Fruit fly (Drosophila melanogaster) whole organism, adult: ENCODE measurements around the gene RasGAP1.
A peak's percentile ranks its signal among the peaks of the same experiment; 100 is the strongest.

Source experiments
- CG11617 ChIP-seq: fragments of 200-800 bp; sonication (Bioruptor generic); optimal IDR thresholded peaks from 2 replicates; lab custom pipeline; 2017; ENCODE audit warnings: mild to moderate bottlenecking, missing biosample characterization, missing genetic modification reagents, missing genetic modification characterization
- CG12768 ChIP-seq: fragments of 200-800 bp; sonication (Bioruptor generic); optimal IDR thresholded peaks from 2 replicates; lab custom pipeline; 2017; ENCODE audit warnings: missing biosample characterization, missing genetic modification characterization, mild to moderate bottlenecking, moderate library complexity, missing genetic modification reagents
- CG14711 ChIP-seq: fragments of 200-800 bp; sonication (Bioruptor generic); optimal IDR thresholded peaks from 2 replicates; lab custom pipeline; 2018; ENCODE audit warnings: missing biosample characterization, mild to moderate bottlenecking, missing genetic modification characterization, moderate library complexity
- CG1620 ChIP-seq: fragments of 200-800 bp; sonication (Bioruptor generic); optimal IDR thresholded peaks from 2 replicates; lab custom pipeline; 2016; ENCODE audit warnings: missing biosample characterization, missing genetic modification characterization
- CG33017 ChIP-seq: fragments of 200-800 bp; sonication (Bioruptor generic); optimal IDR thresholded peaks from 2 replicates; lab custom pipeline; 2018; ENCODE audit warnings: missing biosample characterization, mild to moderate bottlenecking, missing genetic modification characterization, moderate library complexity
- CG5204 ChIP-seq: fragments of 200-800 bp; sonication (Bioruptor generic); optimal IDR thresholded peaks from 2 replicates; lab custom pipeline; 2016; ENCODE audit warnings: missing biosample characterization, missing genetic modification characterization
- CG7045 ChIP-seq: fragments of 200-800 bp; sonication (Bioruptor generic); optimal IDR thresholded peaks from 2 replicates; lab custom pipeline; 2017; ENCODE audit warnings: missing biosample characterization, mild to moderate bottlenecking, missing genetic modification characterization
- CG7101 ChIP-seq: fragments of 200-800 bp; sonication (Bioruptor generic); optimal IDR thresholded peaks from 2 replicates; lab custom pipeline; 2018; ENCODE audit warnings: missing biosample characterization, mild to moderate bottlenecking, missing genetic modification characterization, moderate library complexity
- Clk ChIP-seq: fragments of 200-800 bp; sonication (Bioruptor generic); optimal IDR thresholded peaks from 2 replicates; lab custom pipeline; 2017; ENCODE audit warnings: missing biosample characterization, missing genetic modification characterization
- Crg-1 ChIP-seq: fragments of 200-800 bp; sonication (Bioruptor generic); optimal IDR thresholded peaks from 2 replicates; lab custom pipeline; 2016; ENCODE audit warnings: missing biosample characterization, missing genetic modification characterization
- Hr96 ChIP-seq: fragments of 200-800 bp; sonication (Bioruptor generic); optimal IDR thresholded peaks from 2 replicates; lab custom pipeline; 2016; ENCODE audit warnings: missing biosample characterization, missing genetic modification characterization
- Mnt ChIP-seq: fragments of 200-800 bp; sonication (Bioruptor generic); optimal IDR thresholded peaks from 2 replicates; lab custom pipeline; 2016; ENCODE audit warnings: missing biosample characterization, mild to moderate bottlenecking, missing genetic modification characterization
- bab1 ChIP-seq: fragments of 200-800 bp; sonication (Bioruptor generic); optimal IDR thresholded peaks from 3 replicates; lab custom pipeline; 2019; ENCODE audit warnings: missing biosample characterization, mild to moderate bottlenecking, missing genetic modification characterization, moderate library complexity
- cic ChIP-seq: fragments of 200-800 bp; sonication (Bioruptor generic); optimal IDR thresholded peaks from 2 replicates; lab custom pipeline; 2017; ENCODE audit warnings: missing biosample characterization, mild to moderate bottlenecking, missing genetic modification characterization, moderate library complexity
- cnc ChIP-seq, 2 experiments: fragments of >200 bp; optimal IDR thresholded peaks; 2 replicates each; lab custom pipeline; 2017
- kay ChIP-seq: fragments of 200-800 bp; sonication (Bioruptor generic); peaks from one replicate; lab custom pipeline; 2016; ENCODE audit warnings: missing biosample characterization, missing genetic modification characterization, borderline replicate concordance
- ovo ChIP-seq: fragments of 200-800 bp; sonication (Bioruptor generic); optimal IDR thresholded peaks from 2 replicates; lab custom pipeline; 2016; ENCODE audit warnings: missing biosample characterization, missing genetic modification characterization
- pad ChIP-seq: fragments of 200-800 bp; sonication (Bioruptor generic); optimal IDR thresholded peaks from 3 replicates; lab custom pipeline; 2017; ENCODE audit warnings: missing biosample characterization, missing genetic modification characterization, mild to moderate bottlenecking, moderate library complexity, missing genetic modification reagents
- tj ChIP-seq: fragments of 200-800 bp; sonication (Bioruptor generic); optimal IDR thresholded peaks from 3 replicates; lab custom pipeline; 2017; ENCODE audit warnings: missing biosample characterization, mild to moderate bottlenecking, missing genetic modification characterization, moderate library complexity
- toe ChIP-seq: fragments of 200-800 bp; sonication (Bioruptor generic); optimal IDR thresholded peaks from 2 replicates; lab custom pipeline; 2016; ENCODE audit warnings: missing biosample characterization, missing genetic modification characterization

Gene RasGAP1

DNA sequence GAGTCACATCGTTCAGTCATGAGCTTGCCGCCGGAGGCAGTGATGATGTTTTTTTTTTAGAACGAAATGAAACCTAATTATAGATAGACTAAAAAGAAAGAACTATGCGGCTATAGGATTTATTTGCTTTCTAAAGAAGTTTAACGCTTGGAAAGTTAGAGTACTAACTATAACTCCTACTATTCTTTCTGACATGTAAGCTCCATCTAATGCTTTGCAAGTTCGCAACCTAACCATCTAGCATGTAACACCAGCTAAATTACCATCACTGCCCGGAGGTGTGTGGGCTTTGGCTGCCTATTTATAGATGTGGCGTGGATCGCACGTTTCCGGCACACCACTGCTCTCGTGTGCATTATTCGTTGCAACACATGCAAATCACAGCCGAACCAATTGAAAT, 13.0 kb downstream of the RasGAP1 start:
- TF ChIP-seq CG12768 (GFP tag; lab: Kevin White, UChicago): no peak
- no peak for TF ChIP-seq cic (GFP tag; lab: Kevin White, UChicago)
- TF ChIP-seq cnc (optimal IDR thresholded peaks at IDR 0.05; lab: Kevin White, UChicago): no peak
- TF ChIP-seq CG14711 (tag; lab: Kevin White, UChicago): no peak

DNA sequence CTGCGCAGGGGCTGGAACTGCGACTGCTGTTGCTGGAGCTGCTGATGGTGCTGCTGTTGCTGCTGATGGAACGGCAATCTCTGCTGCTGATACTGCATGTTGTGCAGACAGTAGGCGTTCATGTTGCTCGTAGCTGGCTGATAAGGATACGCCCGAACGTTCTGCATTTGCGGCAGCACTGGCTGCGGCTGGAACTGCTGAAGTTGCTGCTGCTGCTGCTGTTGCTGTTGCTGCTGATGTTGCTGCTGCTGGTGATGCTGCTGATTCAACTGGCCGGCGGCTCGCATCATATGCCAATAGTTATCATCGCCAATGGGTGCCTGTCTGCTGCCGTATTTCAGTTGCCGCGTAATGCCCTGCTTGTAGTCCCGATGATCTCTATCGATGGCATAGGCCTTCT, 14.4 kb downstream of the RasGAP1 start:
- TF ChIP-seq CG1620 (GFP tag; lab: Kevin White, UChicago): no peak
- no peak for TF ChIP-seq kay (GFP tag; lab: Kevin White, UChicago)
- TF ChIP-seq cnc (optimal IDR thresholded peaks at IDR 0.05; lab: Kevin White, UChicago): no peak

DNA sequence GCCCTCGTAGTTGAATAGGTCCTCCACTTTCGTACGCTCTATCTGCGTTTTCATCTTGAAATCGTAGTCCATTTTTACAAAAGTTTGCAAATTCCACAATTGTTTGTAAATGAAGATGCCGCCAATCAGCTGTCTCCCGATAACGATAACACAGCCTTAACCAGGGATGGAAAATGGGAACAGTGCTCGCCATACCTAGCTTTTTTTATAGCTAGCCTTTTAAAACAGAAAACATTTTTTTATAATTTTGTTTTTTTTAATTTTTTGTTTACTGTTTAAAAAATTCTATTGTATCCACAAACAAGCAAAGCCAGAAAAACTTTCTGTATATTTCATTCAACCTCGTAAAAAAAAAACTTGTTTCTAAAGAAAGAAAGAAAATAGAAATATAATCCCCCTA, 16.6 kb downstream of the RasGAP1 start, which contains the start of gene Cdk8:
Gene Cdk8, minus strand, starts transcription at position 137 of the 400 bp plus-strand sequence.
- TF ChIP-seq CG14711 (tag; lab: Kevin White, UChicago) (peak; percentile 42), CG11617 (no peak), CG5204 (GFP tag; lab: Kevin White, UChicago) (no peak), Mnt (GFP tag; lab: Kevin White, UChicago) (peak; percentile 8), CG7101 (peak; percentile 0), bab1 (peak; percentile 24), CG33017 (tag; lab: Kevin White, UChicago) (peak; percentile 5), kay (GFP tag; lab: Kevin White, UChicago) (peak; percentile 7)

DNA sequence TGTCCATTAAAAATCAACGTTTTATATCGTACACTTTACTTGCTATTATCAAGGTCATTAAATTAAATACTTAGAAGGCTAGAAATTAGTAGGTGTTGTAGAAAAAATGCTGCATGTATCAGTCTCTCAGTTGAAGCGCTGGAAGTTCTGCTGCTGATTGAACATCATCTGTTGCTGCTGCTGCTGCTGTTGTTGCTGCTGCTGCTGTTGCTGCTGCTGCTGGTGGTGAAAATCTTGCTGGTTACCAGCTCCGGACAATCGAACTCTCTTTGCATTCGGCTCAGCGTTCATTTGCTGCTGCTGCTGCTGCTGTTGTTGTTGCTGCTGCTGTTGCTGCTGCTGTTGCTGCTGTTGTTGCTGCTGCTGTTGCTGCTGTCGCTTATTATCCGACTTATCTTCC, 18.0 kb downstream of the RasGAP1 start:
- no peak for TF ChIP-seq Crg-1
- TF ChIP-seq CG33017 (tag; lab: Kevin White, UChicago): no peak
- no peak for TF ChIP-seq CG7045
- no peak for TF ChIP-seq Clk
- no peak for TF ChIP-seq cic (GFP tag; lab: Kevin White, UChicago)
- TF ChIP-seq tj: no peak

DNA sequence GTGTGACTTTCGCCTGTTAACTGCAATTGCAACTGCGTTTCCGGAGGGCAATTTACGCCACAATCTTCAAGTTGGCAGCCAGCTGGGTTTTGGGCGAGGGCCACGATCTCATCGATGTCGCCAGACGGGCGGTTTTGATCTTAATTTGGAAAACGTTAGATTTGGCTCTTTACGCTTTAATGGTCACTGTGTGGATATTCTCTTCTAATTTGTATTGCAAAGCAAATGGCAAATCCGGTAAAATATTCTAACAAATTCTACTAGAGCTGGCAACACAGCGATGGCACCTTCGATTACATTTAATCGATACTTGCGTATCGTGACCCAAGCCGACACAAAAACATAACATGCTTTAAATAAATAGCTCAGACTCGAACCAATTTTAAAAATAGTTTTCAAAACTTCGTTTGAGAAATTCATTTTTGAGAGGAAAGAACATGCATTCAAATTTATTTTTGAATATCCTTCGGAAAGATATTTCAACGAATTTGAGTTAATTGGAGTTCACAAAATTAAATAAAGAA, 18.5 kb downstream of the RasGAP1 start, which contains the start of gene I-2:
Gene I-2, minus strand, starts transcription at position 282 of the 524 bp plus-strand sequence.
- peak; percentile 36 for TF ChIP-seq CG11617
- no peak for TF ChIP-seq kay (GFP tag; lab: Kevin White, UChicago)
- no peak for TF ChIP-seq CG1620 (GFP tag; lab: Kevin White, UChicago)
- TF ChIP-seq CG7101: no peak
- TF ChIP-seq CG5204 (GFP tag; lab: Kevin White, UChicago): no peak

DNA sequence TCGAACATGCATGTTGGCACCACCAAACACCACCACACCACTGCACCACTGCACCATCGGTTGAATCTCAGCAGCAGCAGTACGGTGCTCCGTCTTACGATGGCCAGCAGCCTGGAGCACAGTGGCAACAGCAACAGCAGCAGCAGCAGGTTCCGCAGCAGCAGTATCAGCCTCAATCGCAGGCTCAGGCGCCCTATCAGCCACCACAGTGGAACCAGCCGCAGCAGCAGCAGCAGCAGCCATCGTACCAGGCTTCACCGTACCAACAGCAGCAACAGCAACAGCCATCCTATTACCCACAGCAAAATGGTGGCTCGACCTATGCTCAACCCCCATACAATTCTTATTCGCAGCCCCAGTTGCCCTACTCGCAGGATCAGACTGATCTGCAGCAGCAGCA, 23.0 kb downstream of the RasGAP1 start:
- no peak for TF ChIP-seq kay (GFP tag; lab: Kevin White, UChicago)
- no peak for TF ChIP-seq CG14711 (tag; lab: Kevin White, UChicago)
- no peak for TF ChIP-seq Hr96 (GFP tag; lab: Kevin White, UChicago)
- no peak for TF ChIP-seq Mnt (GFP tag; lab: Kevin White, UChicago)
- TF ChIP-seq cnc (optimal IDR thresholded peaks at IDR 0.05; lab: Kevin White, UChicago): no peak
- no peak for TF ChIP-seq CG7045
- no peak for TF ChIP-seq tj
- TF ChIP-seq CG5204 (GFP tag; lab: Kevin White, UChicago): no peak

DNA sequence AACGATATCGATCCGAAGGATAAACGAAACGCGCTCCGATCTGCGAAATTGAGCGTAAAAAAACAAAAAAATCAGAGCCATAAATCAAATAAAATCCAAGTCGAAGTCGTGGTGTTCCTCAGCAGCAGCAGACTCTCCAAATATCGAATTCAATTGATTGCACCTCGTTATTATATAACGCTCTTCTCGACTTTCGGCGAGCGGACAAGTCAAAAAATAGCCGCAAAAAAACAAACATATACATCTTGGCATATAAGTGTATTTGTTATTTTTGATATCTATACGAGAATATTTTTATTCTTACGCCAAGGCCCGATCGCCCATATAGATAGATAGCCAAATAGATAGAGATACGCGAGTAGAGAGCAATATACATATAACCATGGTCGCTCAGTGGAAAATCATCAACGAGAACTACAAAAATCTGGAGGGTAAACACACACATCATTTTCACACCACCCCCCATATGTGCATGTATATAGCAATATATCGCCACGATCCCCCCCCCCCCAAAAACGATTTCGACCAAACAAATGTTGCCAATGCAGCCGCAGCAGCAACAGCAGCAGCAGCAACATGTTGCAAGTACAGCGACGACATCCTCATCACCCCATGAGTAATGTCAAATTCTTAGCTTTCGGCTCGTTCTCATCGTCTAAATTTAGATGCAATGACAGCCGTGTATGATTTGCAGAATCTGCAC, 25.3 kb downstream of the RasGAP1 start:
- TF ChIP-seq CG33017 (tag; lab: Kevin White, UChicago) (no peak), CG1620 (GFP tag; lab: Kevin White, UChicago) (no peak), tj (no peak), Hr96 (GFP tag; lab: Kevin White, UChicago) (no peak), CG7045 (no peak), CG14711 (tag; lab: Kevin White, UChicago) (no peak), ovo (GFP tag; lab: Kevin White, UChicago) (no peak), pad (GFP tag; lab: Kevin White, UChicago) (no peak), Clk (no peak), kay (GFP tag; lab: Kevin White, UChicago) (no peak), CG11617 (no peak), Crg-1 (no peak), cnc (optimal IDR thresholded peaks at IDR 0.05; lab: Kevin White, UChicago) (no peak), CG7101 (no peak), bab1 (no peak), cic (GFP tag; lab: Kevin White, UChicago) (no peak), CG5204 (GFP tag; lab: Kevin White, UChicago) (no peak), toe (GFP tag; lab: Kevin White, UChicago) (no peak), CG12768 (GFP tag; lab: Kevin White, UChicago) (no peak), Mnt (GFP tag; lab: Kevin White, UChicago) (no peak)
